Worm (Caenorhabditis elegans) whole organism, young adult: ENCODE data around the gene lron-13.

Experiments
- aptf-2 ChIP-seq: fragments of 200-800 bp; sonication (Bioruptor generic); conservative IDR thresholded peaks from 2 replicates; pipeline ENCODE4 v1.3.6; 2022; ENCODE audit warnings: missing genetic modification reagents, missing genetic modification characterization, missing compliant biosample characterization
- bed-2 ChIP-seq: fragments of 200-800 bp; sonication (Bioruptor generic); IDR thresholded peaks from 2 replicates; pipeline ENCODE4 v1.3.6; 2022; ENCODE audit warnings: missing genetic modification reagents, missing genetic modification characterization, missing compliant biosample characterization
- ccch-3 ChIP-seq: fragments of 200-800 bp; sonication (Bioruptor generic); optimal IDR thresholded peaks from 2 replicates; lab custom pipeline; 2018; ENCODE audit warnings: mild to moderate bottlenecking, missing genetic modification characterization, missing compliant biosample characterization
- ceh-58 ChIP-seq: fragments of 200-800 bp; sonication (Bioruptor generic); IDR thresholded peaks from 2 replicates; pipeline ENCODE4 v1.3.6; 2022; ENCODE audit warnings: missing genetic modification characterization, missing compliant biosample characterization
- egl-18 ChIP-seq: fragments of 200-800 bp; sonication (Bioruptor generic); IDR thresholded peaks from 2 replicates; pipeline ENCODE4 v1.3.6; 2022; ENCODE audit warnings: missing genetic modification reagents, missing genetic modification characterization, missing compliant biosample characterization
- let-526 ChIP-seq: fragments of 200-800 bp; sonication (Bioruptor generic); IDR thresholded peaks from 2 replicates; pipeline ENCODE4 v1.3.6; 2022; ENCODE audit warnings: missing genetic modification reagents, missing genetic modification characterization, missing compliant biosample characterization
- madf-10 ChIP-seq: sonication (generic microtip); optimal IDR thresholded peaks from 2 replicates; lab custom pipeline; 2016; ENCODE audit warnings: mild to moderate bottlenecking, missing genetic modification characterization, missing compliant biosample characterization
- snpc-1.1 ChIP-seq: sonication (generic microtip); optimal IDR thresholded peaks from 2 replicates; lab custom pipeline; 2017; ENCODE audit warnings: missing genetic modification characterization, mild to moderate bottlenecking, missing compliant biosample characterization, antibody characterized with exemption, moderate library complexity, missing genotype, missing genetic modification reagents; ENCODE audit not compliant: insufficient read depth
- unc-130 ChIP-seq: sonication (generic microtip); optimal IDR thresholded peaks from 2 replicates; lab custom pipeline; 2016; ENCODE audit warnings: missing genetic modification reagents, missing genetic modification characterization, missing compliant biosample characterization

- no peak for TF ChIP-seq let-526
- no peak for TF ChIP-seq snpc-1.1
- no peak for TF ChIP-seq egl-18 (GFP tag; lab: Robert Waterston, UW)
- no peak for TF ChIP-seq madf-10 (tag; lab: Kevin White, UChicago)
- no peak for TF ChIP-seq ccch-3
- TF ChIP-seq bed-2 (GFP tag; lab: Robert Waterston, UW): no peak
- no peak for TF ChIP-seq ceh-58 (GFP tag; lab: Robert Waterston, UW)
- TF ChIP-seq unc-130 (GFP tag; lab: Kevin White, UChicago): no peak
- no peak for TF ChIP-seq aptf-2 (GFP tag; lab: Robert Waterston, UW)
These were observed 53.3 kb downstream of the lron-13 start, which contains the start of gene T05D4.5 for ce11 chrIII:13580538-13580937.
